Fruit fly (Drosophila melanogaster): ENCODE data around the gene RPA1.

The RPA1 gene

DNA sequence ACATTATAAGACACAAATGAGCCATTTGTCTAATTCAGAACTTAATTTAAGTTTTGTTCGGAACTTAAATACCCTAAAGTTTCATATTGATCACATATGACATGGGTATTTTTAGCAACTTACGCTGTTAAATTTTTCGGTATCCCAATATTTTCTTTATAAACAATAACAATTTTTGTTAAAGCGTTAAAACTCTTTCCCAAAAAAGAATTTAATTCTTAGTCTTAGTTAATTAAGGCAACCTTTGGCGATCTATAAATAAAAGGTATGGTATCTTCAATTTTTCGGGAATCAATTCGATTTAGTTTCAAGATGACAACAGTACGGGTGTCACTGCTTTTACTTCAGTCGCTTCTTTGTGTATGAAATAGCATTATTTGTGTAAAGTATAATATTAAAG, 26.7 kb upstream of the RPA1 start, which contains the start of gene CG31464:
Gene CG31464 (plus strand): TSS at position 301 of the 400 bp plus-strand sequence.
- TF ChIP-seq tj (GFP tag; optimal IDR thresholded peaks at IDR 0.05) = no peak
- TF ChIP-seq CG11617 (GFP tag; optimal IDR thresholded peaks at IDR 0.05) = no peak
- no peak for TF ChIP-seq CG33017 (tag; optimal IDR thresholded peaks at IDR 0.05)
- TF ChIP-seq cnc (optimal IDR thresholded peaks at IDR 0.05) = no peak
- no peak for TF ChIP-seq cic (GFP tag; optimal IDR thresholded peaks at IDR 0.05)
- TF ChIP-seq Clk (GFP tag; optimal IDR thresholded peaks at IDR 0.05) = no peak
- no peak for TF ChIP-seq Hr96 (GFP tag; optimal IDR thresholded peaks at IDR 0.05)
- TF ChIP-seq Mnt (GFP tag; optimal IDR thresholded peaks at IDR 0.05) = no peak
- no peak for TF ChIP-seq CG1620 (GFP tag; optimal IDR thresholded peaks at IDR 0.05)
- TF ChIP-seq CG7045 (GFP tag; optimal IDR thresholded peaks at IDR 0.05) = no peak
- TF ChIP-seq ovo (GFP tag; optimal IDR thresholded peaks at IDR 0.05) = no peak
- TF ChIP-seq CG7101 (tag; optimal IDR thresholded peaks at IDR 0.05) = no peak
- TF ChIP-seq CG14711 (tag; optimal IDR thresholded peaks at IDR 0.05) = no peak
- TF ChIP-seq pad (GFP tag; optimal IDR thresholded peaks at IDR 0.05) = no peak
- TF ChIP-seq kay (GFP tag; ENCODE audit: borderline replicate concordance) = no peak
- TF ChIP-seq Crg-1 (GFP tag; optimal IDR thresholded peaks at IDR 0.05) = no peak
- TF ChIP-seq CG12768 (GFP tag; optimal IDR thresholded peaks at IDR 0.05) = no peak
- no peak for TF ChIP-seq CG5204 (GFP tag; optimal IDR thresholded peaks at IDR 0.05)

DNA sequence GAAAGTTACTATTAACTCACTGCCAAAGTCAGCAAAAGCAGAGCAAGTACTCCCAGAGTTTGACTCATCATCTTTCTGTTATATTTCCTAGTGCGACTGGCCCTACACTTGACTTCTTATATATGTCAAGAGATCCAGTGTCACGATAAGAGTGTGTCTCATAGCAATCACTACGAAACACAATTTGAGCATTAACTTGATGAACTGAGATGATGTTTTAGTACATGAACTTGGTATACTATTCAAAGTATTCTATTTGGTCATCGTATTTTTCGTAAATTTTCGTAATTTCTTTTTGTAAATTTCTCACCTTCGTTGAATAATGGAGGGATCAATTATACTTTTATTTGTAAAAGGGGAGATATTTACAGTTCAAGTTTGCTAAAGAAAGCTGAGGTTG, 26.2 kb upstream of the RPA1 start, which contains the start of gene CG11672:
Gene CG11672 (minus strand): TSS at position 101 of the 400 bp plus-strand sequence.
- TF ChIP-seq kay (GFP tag; ENCODE audit: borderline replicate concordance) (no peak), CG5204 (GFP tag; optimal IDR thresholded peaks at IDR 0.05) (no peak), tj (GFP tag; optimal IDR thresholded peaks at IDR 0.05) (no peak), CG7101 (tag; optimal IDR thresholded peaks at IDR 0.05) (no peak), ovo (GFP tag; optimal IDR thresholded peaks at IDR 0.05) (no peak), CG12768 (GFP tag; optimal IDR thresholded peaks at IDR 0.05) (no peak), bab1 (GFP tag; optimal IDR thresholded peaks at IDR 0.05) (no peak), Mnt (GFP tag; optimal IDR thresholded peaks at IDR 0.05) (no peak), toe (GFP tag; optimal IDR thresholded peaks at IDR 0.05) (no peak), cnc (optimal IDR thresholded peaks at IDR 0.05) (no peak), cic (GFP tag; optimal IDR thresholded peaks at IDR 0.05) (no peak)

DNA sequence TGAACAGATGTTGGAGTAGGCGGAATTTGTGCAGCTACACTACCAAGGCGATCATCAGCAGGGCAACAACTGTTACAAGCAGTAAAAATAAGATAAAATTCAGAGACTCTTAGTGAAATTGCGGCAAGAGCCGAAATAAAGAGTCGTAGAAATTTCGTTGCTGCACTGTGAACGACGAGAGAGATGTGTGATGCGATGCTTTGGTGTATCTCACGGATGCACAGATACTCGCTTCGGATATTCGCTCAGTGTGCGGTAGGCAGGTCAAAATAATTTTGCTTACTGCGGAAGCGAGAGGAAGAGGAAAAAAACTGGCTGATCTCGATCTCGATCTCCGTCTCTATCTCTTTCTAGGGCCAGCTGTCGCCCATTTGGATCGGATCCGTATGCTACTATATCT, 24.5 kb upstream of the RPA1 start:
- no peak for TF ChIP-seq CG7101 (tag; optimal IDR thresholded peaks at IDR 0.05)
- TF ChIP-seq bab1 (GFP tag; optimal IDR thresholded peaks at IDR 0.05) = no peak
- no peak for TF ChIP-seq cnc (optimal IDR thresholded peaks at IDR 0.05)
- TF ChIP-seq cic (GFP tag; optimal IDR thresholded peaks at IDR 0.05) = no peak
- TF ChIP-seq CG14711 (tag; optimal IDR thresholded peaks at IDR 0.05) = no peak
- TF ChIP-seq Clk (GFP tag; optimal IDR thresholded peaks at IDR 0.05) = no peak

DNA sequence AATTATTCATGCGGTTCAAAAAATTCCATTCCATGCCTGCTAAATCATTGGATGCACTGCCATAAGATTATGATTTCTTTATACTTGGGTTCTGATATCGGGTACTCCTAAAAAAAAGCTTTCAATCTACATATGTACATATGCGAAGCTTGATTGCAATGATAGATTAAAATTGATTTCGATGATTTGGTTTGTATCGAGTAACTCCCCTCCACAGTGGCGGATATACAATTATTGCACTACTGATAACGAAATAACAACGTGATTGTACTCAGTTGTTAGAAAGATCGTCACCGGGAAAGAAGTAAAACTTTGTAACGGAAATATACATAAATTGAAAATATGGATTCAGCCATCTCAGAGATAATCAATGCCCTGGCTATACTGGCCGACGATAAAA, 23.4 kb upstream of the RPA1 start, which contains the start of gene Nazo:
Gene Nazo (plus strand): TSS at position 180 of the 400 bp plus-strand sequence.
- TF ChIP-seq CG11617 (GFP tag; optimal IDR thresholded peaks at IDR 0.05) (no peak), CG1620 (GFP tag; optimal IDR thresholded peaks at IDR 0.05) (no peak), Mnt (GFP tag; optimal IDR thresholded peaks at IDR 0.05) (no peak), pad (GFP tag; optimal IDR thresholded peaks at IDR 0.05) (no peak), CG5204 (GFP tag; optimal IDR thresholded peaks at IDR 0.05) (no peak), CG14711 (tag; optimal IDR thresholded peaks at IDR 0.05) (no peak)

DNA sequence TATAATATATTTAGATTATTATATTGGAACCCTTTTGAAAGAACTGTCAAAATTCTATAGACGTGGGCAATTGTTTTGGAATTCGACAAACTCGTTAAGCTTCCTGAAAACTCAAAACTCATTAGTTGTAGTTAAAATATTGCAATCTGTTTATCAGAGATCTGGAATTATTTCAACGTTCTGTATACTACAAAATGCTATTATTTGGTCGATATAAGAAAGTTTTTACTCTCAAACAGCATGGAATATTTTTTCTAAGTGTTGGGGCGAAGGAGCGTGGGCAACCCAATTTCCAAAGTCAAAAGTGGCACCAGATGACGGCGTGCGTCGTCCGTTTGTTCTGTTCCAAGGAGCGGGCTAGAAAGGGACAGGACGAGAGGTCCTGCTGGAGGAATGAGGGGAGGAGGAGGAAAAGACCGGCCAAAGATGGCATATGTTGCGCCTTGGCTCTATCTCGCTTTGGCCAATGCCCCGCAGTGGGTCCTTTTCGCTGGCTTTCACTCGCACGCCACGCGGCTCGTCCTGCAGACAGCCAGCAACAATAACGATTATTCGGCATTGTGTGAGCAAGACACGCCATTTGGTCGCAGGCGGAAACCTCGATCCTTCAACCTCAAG, 21.6 kb upstream of the RPA1 start:
- no peak for TF ChIP-seq CG7045 (GFP tag; optimal IDR thresholded peaks at IDR 0.05)
- no peak for TF ChIP-seq CG12768 (GFP tag; optimal IDR thresholded peaks at IDR 0.05)
- no peak for TF ChIP-seq CG14711 (tag; optimal IDR thresholded peaks at IDR 0.05)
- TF ChIP-seq Mnt (GFP tag; optimal IDR thresholded peaks at IDR 0.05) = no peak
- no peak for TF ChIP-seq CG7101 (tag; optimal IDR thresholded peaks at IDR 0.05)

DNA sequence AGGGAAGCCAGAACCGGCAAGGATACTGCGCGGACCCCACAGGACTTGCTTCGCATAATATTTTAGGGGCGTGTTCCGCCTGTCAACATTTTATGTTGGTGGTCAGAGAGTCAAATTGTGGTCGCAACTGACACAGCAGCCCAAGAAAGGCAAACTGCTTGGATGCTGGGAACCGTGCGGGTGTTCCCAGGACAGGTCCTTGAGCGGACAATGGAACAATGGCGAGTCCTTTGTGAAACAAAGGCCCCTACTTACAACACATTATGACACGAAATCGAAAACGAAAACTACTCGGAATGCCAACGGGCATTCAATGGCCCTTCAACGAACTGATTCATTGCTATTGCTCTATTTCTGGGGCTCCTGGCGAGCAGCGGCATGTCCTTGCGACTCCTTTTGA, 20.0 kb upstream of the RPA1 start:
- TF ChIP-seq CG33017 (tag; optimal IDR thresholded peaks at IDR 0.05) (no peak), Crg-1 (GFP tag; optimal IDR thresholded peaks at IDR 0.05) (no peak), CG12768 (GFP tag; optimal IDR thresholded peaks at IDR 0.05) (no peak), CG11617 (GFP tag; optimal IDR thresholded peaks at IDR 0.05) (no peak), cnc (optimal IDR thresholded peaks at IDR 0.05) (no peak), cic (GFP tag; optimal IDR thresholded peaks at IDR 0.05) (no peak), ovo (GFP tag; optimal IDR thresholded peaks at IDR 0.05) (no peak), tj (GFP tag; optimal IDR thresholded peaks at IDR 0.05) (no peak), Mnt (GFP tag; optimal IDR thresholded peaks at IDR 0.05) (no peak), CG1620 (GFP tag; optimal IDR thresholded peaks at IDR 0.05) (no peak), kay (GFP tag; ENCODE audit: borderline replicate concordance) (no peak), CG14711 (tag; optimal IDR thresholded peaks at IDR 0.05) (no peak), CG5204 (GFP tag; optimal IDR thresholded peaks at IDR 0.05) (no peak), pad (GFP tag; optimal IDR thresholded peaks at IDR 0.05) (no peak)

DNA sequence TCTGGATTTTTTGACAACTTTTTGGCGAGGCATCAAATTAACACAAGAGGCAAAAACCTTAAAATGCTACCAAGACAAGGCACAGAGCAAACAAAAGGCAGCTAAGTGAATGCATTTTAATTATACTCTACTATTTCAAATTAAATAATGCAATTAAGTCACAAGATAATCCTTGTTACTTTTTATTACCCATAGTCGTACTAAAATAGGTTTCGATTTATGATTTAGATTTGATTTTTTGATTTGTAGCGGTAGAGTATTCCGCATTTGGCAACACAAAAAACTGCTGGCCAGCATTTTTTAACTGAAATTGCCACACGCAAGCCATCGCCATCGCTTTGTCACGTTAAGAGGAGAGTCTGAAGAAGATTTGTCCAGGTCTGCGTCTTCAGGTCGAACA, 18.5 kb upstream of the RPA1 start:
- TF ChIP-seq CG14711 (tag; optimal IDR thresholded peaks at IDR 0.05) = no peak
- TF ChIP-seq CG12768 (GFP tag; optimal IDR thresholded peaks at IDR 0.05) = no peak
- no peak for TF ChIP-seq cnc (optimal IDR thresholded peaks at IDR 0.05)
- no peak for TF ChIP-seq pad (GFP tag; optimal IDR thresholded peaks at IDR 0.05)
- TF ChIP-seq kay (GFP tag; ENCODE audit: borderline replicate concordance) = no peak
- TF ChIP-seq CG7101 (tag; optimal IDR thresholded peaks at IDR 0.05) = no peak
- TF ChIP-seq Crg-1 (GFP tag; optimal IDR thresholded peaks at IDR 0.05) = no peak
- TF ChIP-seq CG5204 (GFP tag; optimal IDR thresholded peaks at IDR 0.05) = no peak
- TF ChIP-seq Hr96 (GFP tag; optimal IDR thresholded peaks at IDR 0.05) = no peak

Measured in whole organism, adult.